Worm (Caenorhabditis elegans): Measurements from ENCODE around the gene srv-31.

DNA sequence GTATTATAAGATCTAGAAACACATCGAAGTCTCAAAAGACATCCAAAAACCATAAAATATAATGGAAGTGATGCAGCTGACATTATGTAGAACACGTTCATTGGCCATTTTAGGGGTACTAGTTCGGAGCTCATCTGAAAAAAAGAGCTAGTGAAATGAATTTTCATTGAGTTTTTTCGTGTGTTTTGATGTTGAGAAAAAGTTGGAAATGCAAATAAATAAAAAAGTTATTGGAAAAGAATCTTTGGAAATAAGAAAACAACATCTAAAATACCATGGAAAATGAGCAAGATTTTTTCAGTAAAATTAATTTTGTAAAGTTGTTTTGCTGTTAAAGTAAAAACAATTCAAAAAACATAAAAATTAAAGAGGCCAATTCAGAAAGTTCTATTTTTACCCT, 18.9 kb upstream of the srv-31 start, which contains the start of gene srv-24:
- TF ChIP-seq sea-1 (GFP tag; conservative IDR thresholded peaks at IDR 0.05) (no peak), pes-1 (GFP tag; IDR thresholded peaks at IDR 0.05) (no peak), ama-1 (optimal IDR thresholded peaks at IDR 0.05) (no peak), aly-1 (tag; optimal IDR thresholded peaks at IDR 0.05) (no peak)
